Worm (Caenorhabditis elegans) whole organism, L2 larva: ENCODE data around the gene aldo-1.

Experiments
- ceh-16 ChIP-seq: fragments of 150-350 bp; optimal IDR thresholded peaks from 2 replicates; lab custom pipeline; 2014; ENCODE audit warnings: missing biosample characterization, missing genetic modification characterization
- lin-39 ChIP-seq: fragments of 150-350 bp; optimal IDR thresholded peaks from 2 replicates; lab custom pipeline; 2014; ENCODE audit warnings: missing biosample characterization, missing genetic modification reagents, missing genetic modification characterization
- lsy-2 ChIP-seq, 2 experiments: fragments of 150-350 bp in 1 of 2; sonication (generic microtip) in 1 of 2; optimal IDR thresholded peaks; 2 replicates each; lab custom pipeline; 2014 to 2017; ENCODE audit warnings: missing biosample characterization in 2 of 2, missing genetic modification characterization in 2 of 2
- nhr-11 ChIP-seq: fragments of 150-350 bp; optimal IDR thresholded peaks from 2 replicates; lab custom pipeline; 2014; ENCODE audit warnings: missing biosample characterization, missing genetic modification characterization
- nhr-12 ChIP-seq: fragments of 150-350 bp; optimal IDR thresholded peaks from 2 replicates; lab custom pipeline; 2014; ENCODE audit warnings: missing biosample characterization, missing genetic modification characterization
- nhr-6 ChIP-seq: fragments of 150-350 bp; optimal IDR thresholded peaks from 2 replicates; lab custom pipeline; 2014; ENCODE audit warnings: missing biosample characterization, missing genetic modification characterization
- nhr-77 ChIP-seq: fragments of 150-350 bp; optimal IDR thresholded peaks from 2 replicates; lab custom pipeline; 2014; ENCODE audit warnings: missing biosample characterization, missing genetic modification characterization
- skn-1 ChIP-seq: sonication (generic microtip); optimal IDR thresholded peaks from 2 replicates; lab custom pipeline; 2017; ENCODE audit warnings: missing biosample characterization, missing genetic modification characterization
- unc-62 ChIP-seq: fragments of 150-350 bp; optimal IDR thresholded peaks from 2 replicates; lab custom pipeline; 2014; ENCODE audit warnings: missing biosample characterization, missing genetic modification reagents, missing genetic modification characterization

DNA sequence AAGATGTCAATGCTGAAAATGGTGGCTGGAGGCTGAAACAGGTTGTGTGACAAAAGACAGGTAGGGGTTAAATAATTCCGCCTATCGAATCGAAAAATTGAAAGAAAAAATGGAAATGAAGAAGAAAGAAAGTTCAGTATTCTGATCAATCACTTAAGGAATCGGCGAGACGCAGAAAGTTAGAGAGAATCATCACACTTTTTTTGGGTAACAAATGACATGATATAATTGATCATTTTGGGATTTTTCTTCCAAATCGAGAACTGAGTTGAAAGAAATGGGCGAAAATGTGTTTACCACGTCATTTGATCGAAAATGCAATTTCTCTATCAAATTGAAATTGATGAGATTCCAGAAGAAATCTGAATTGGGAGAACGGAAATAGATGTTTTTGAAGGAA, 8.7 kb downstream of the aldo-1 start:
- TF ChIP-seq ceh-16 (tag; lab: Kevin White, UChicago) (no peak), nhr-77 (no peak), skn-1 (tag; lab: Kevin White, UChicago) (no peak), lsy-2 (tag; optimal IDR thresholded peaks at IDR 0.05; lab: Kevin White, UChicago) (no peak), unc-62 (GFP tag; lab: Kevin White, UChicago) (no peak), lin-39 (tag; lab: Kevin White, UChicago) (no peak), nhr-6 (no peak), nhr-11 (no peak), nhr-12 (tag; lab: Kevin White, UChicago) (no peak)
